Fruit fly (Drosophila melanogaster) whole organism, wandering third instar larva: Measurements from ENCODE around the gene CG31926.

Experiments
- CrebA ChIP-seq: fragments of 200-800 bp; sonication (Bioruptor generic); optimal IDR thresholded peaks from 2 replicates; lab custom pipeline; 2016; ENCODE audit warnings: missing biosample characterization, mild to moderate bottlenecking, missing genetic modification characterization, borderline replicate concordance
- Mio ChIP-seq: sonication (Bioruptor generic); optimal IDR thresholded peaks from 2 replicates; lab custom pipeline; 2016; ENCODE audit warnings: missing biosample characterization, missing genetic modification characterization
- Myc ChIP-seq: fragments of >200 bp; optimal IDR thresholded peaks from 2 replicates; lab custom pipeline; 2017
- OdsH ChIP-seq: fragments of 200-800 bp; sonication (Bioruptor generic); optimal IDR thresholded peaks from 2 replicates; lab custom pipeline; 2016; ENCODE audit warnings: missing biosample characterization, mild to moderate bottlenecking, missing genetic modification characterization
- Sp1 ChIP-seq: fragments of 200-800 bp; sonication (Bioruptor generic); optimal IDR thresholded peaks from 3 replicates; lab custom pipeline; 2019; ENCODE audit warnings: missing biosample characterization, mild to moderate bottlenecking, missing genetic modification characterization, moderate library complexity
- dmrt93B ChIP-seq: fragments of 200-800 bp; sonication (Bioruptor generic); optimal IDR thresholded peaks from 2 replicates; lab custom pipeline; 2018; ENCODE audit warnings: missing biosample characterization, mild to moderate bottlenecking, missing genetic modification characterization
- lola ChIP-seq: fragments of >200 bp; optimal IDR thresholded peaks from 2 replicates; lab custom pipeline; 2017; ENCODE audit warnings: missing biosample characterization, missing genetic modification characterization
- psq ChIP-seq: fragments of 200-800 bp; sonication (Bioruptor generic); optimal IDR thresholded peaks from 3 replicates; lab custom pipeline; 2017; ENCODE audit warnings: missing biosample characterization, mild to moderate bottlenecking, missing genetic modification characterization, moderate library complexity

dm6 chr2L:1470009-1470408 lies 25.3 kb upstream of the CG31926 start:
- TF ChIP-seq dmrt93B = no peak
- TF ChIP-seq CrebA (GFP tag; lab: Kevin White, UChicago) = no peak
- TF ChIP-seq OdsH (GFP tag; lab: Kevin White, UChicago) = no peak
- TF ChIP-seq Mio (GFP tag; lab: Kevin White, UChicago) = no peak
- TF ChIP-seq Sp1 (GFP tag; lab: Kevin White, UChicago) = no peak
- no peak for TF ChIP-seq lola (GFP tag; lab: Kevin White, UChicago)
- TF ChIP-seq Myc (lab: Kevin White, UChicago) = peak; percentile 3
- TF ChIP-seq psq = no peak
